Fruit fly (Drosophila melanogaster) whole organism, embryonic: Measurements from ENCODE around the gene Cipc.
A peak's percentile ranks its signal among the peaks of the same experiment; 100 is the strongest.

Experiments used
- CG11085 ChIP-seq: fragments of 200-800 bp; sonication (Bioruptor generic); IDR thresholded peaks from 2 replicates; pipeline ENCODE4 v1.3.6; 2022; ENCODE audit warnings: missing biosample characterization, missing genetic modification characterization
- CG12104 ChIP-seq: fragments of 200-800 bp; sonication (Bioruptor generic); optimal IDR thresholded peaks from 3 replicates; lab custom pipeline; 2016; ENCODE audit warnings: missing biosample characterization, missing genetic modification characterization
- CG12942 ChIP-seq: fragments of 200-800 bp; sonication (Bioruptor generic); optimal IDR thresholded peaks from 3 replicates; lab custom pipeline; 2016; ENCODE audit warnings: missing biosample characterization, missing genetic modification characterization
- CG15696 ChIP-seq: fragments of 200-800 bp; sonication (Bioruptor generic); optimal IDR thresholded peaks from 2 replicates; lab custom pipeline; 2019; ENCODE audit warnings: missing biosample characterization, mild to moderate bottlenecking, missing genetic modification characterization, moderate library complexity
- CG1602 ChIP-seq: fragments of 200-800 bp; sonication (Bioruptor generic); optimal IDR thresholded peaks from 3 replicates; lab custom pipeline; 2016; ENCODE audit warnings: missing biosample characterization, missing genetic modification characterization
- CG17359 ChIP-seq: fragments of 200-800 bp; sonication (Bioruptor generic); optimal IDR thresholded peaks from 3 replicates; lab custom pipeline; 2018; ENCODE audit warnings: missing biosample characterization, mild to moderate bottlenecking, missing genetic modification characterization, moderate library complexity
- CG17361 ChIP-seq: fragments of 200-800 bp; sonication (Bioruptor generic); IDR thresholded peaks from 3 replicates; pipeline ENCODE4 v1.3.6; 2022; ENCODE audit warnings: missing biosample characterization, missing genetic modification characterization
- CG17568 ChIP-seq: fragments of 200-800 bp; sonication (Bioruptor generic); optimal IDR thresholded peaks from 2 replicates; lab custom pipeline; 2018; ENCODE audit warnings: missing biosample characterization, mild to moderate bottlenecking, missing genetic modification characterization, moderate library complexity
- CG18262 ChIP-seq: fragments of 200-800 bp; optimal IDR thresholded peaks from 3 replicates; lab custom pipeline; 2019; ENCODE audit warnings: missing biosample characterization, mild to moderate bottlenecking, missing genetic modification characterization, moderate library complexity
- CG18599 ChIP-seq: fragments of 200-800 bp; sonication (Bioruptor generic); optimal IDR thresholded peaks from 3 replicates; lab custom pipeline; 2017; ENCODE audit warnings: missing biosample characterization, missing genetic modification characterization, mild to moderate bottlenecking, moderate library complexity, missing genetic modification reagents
- CG2116 ChIP-seq: fragments of 200-800 bp; sonication (Bioruptor generic); optimal IDR thresholded peaks from 3 replicates; lab custom pipeline; 2018; ENCODE audit warnings: missing biosample characterization, mild to moderate bottlenecking, missing genetic modification characterization
- CG2712 ChIP-seq: fragments of 200-800 bp; optimal IDR thresholded peaks from 3 replicates; lab custom pipeline; 2019; ENCODE audit warnings: missing biosample characterization, mild to moderate bottlenecking, missing genetic modification characterization, moderate library complexity
- CG31441 ChIP-seq: fragments of 200-800 bp; sonication (Bioruptor generic); IDR thresholded peaks from 2 replicates; pipeline ENCODE4 v1.3.6; 2022; ENCODE audit warnings: missing biosample characterization, missing genetic modification characterization
- CG3847 ChIP-seq: fragments of 200-800 bp; sonication (Bioruptor generic); IDR thresholded peaks from 2 replicates; pipeline ENCODE4 v1.3.6; 2022; ENCODE audit warnings: missing biosample characterization, missing genetic modification characterization
- CG42726 ChIP-seq: fragments of 200-800 bp; sonication (Bioruptor generic); IDR thresholded peaks from 2 replicates; pipeline ENCODE4 v1.3.6; 2022; ENCODE audit warnings: missing biosample characterization, missing genetic modification characterization; ENCODE audit not compliant: partially characterized antibody
- CG4404 ChIP-seq: fragments of 200-800 bp; sonication (Bioruptor generic); IDR thresholded peaks from 2 replicates; pipeline ENCODE4 v1.3.6; 2022; ENCODE audit warnings: missing biosample characterization, missing genetic modification characterization
- CG6254 ChIP-seq: fragments of 200-800 bp; sonication (Bioruptor generic); optimal IDR thresholded peaks from 3 replicates; lab custom pipeline; 2017; ENCODE audit warnings: mild to moderate bottlenecking, missing biosample characterization, missing genetic modification reagents, missing genetic modification characterization
- CG6683 ChIP-seq: fragments of 200-800 bp; sonication (Bioruptor generic); optimal IDR thresholded peaks from 2 replicates; lab custom pipeline; 2017; ENCODE audit warnings: missing biosample characterization, mild to moderate bottlenecking, missing genetic modification characterization, missing genetic modification reagents
- CG6854 ChIP-seq: fragments of 200-800 bp; sonication (Bioruptor generic); optimal IDR thresholded peaks from 3 replicates; lab custom pipeline; 2017; ENCODE audit warnings: missing biosample characterization, mild to moderate bottlenecking, missing genetic modification characterization
- CG7745 ChIP-seq: fragments of 200-800 bp; sonication (Bioruptor generic); optimal IDR thresholded peaks from 2 replicates; lab custom pipeline; 2018; ENCODE audit warnings: missing biosample characterization, mild to moderate bottlenecking, missing genetic modification characterization, moderate library complexity
- CG9437 ChIP-seq: fragments of 200-800 bp; sonication (Bioruptor generic); optimal IDR thresholded peaks from 2 replicates; lab custom pipeline; 2018; ENCODE audit warnings: missing biosample characterization, mild to moderate bottlenecking, missing genetic modification characterization
- E2f1 ChIP-seq: fragments of 200-800 bp; sonication (Bioruptor generic); IDR thresholded peaks from 2 replicates; pipeline ENCODE4 v1.3.6; 2022; ENCODE audit warnings: missing biosample characterization, missing genetic modification characterization
- Ets97D ChIP-seq: fragments of 200-800 bp; sonication (Bioruptor generic); optimal IDR thresholded peaks from 3 replicates; lab custom pipeline; 2016; ENCODE audit warnings: missing biosample characterization, missing genetic modification characterization
- H15 ChIP-seq: fragments of 200-800 bp; sonication (Bioruptor generic); IDR thresholded peaks from 3 replicates; pipeline ENCODE4 v1.3.6; 2022; ENCODE audit warnings: missing biosample characterization, missing genetic modification characterization
- HLH3B ChIP-seq: fragments of 200-800 bp; sonication (Bioruptor generic); IDR thresholded peaks from 2 replicates; pipeline ENCODE4 v1.3.6; 2022; ENCODE audit warnings: missing biosample characterization, missing genetic modification characterization
- Meics ChIP-seq: fragments of 200-800 bp; sonication (Bioruptor generic); optimal IDR thresholded peaks from 2 replicates; lab custom pipeline; 2017; ENCODE audit warnings: missing biosample characterization, mild to moderate bottlenecking, missing genetic modification characterization
- PHDP ChIP-seq: fragments of 200-800 bp; sonication (Bioruptor generic); optimal IDR thresholded peaks from 3 replicates; lab custom pipeline; 2018; ENCODE audit warnings: missing biosample characterization, mild to moderate bottlenecking, missing genetic modification characterization, moderate library complexity
- Six4 ChIP-seq: fragments of 200-800 bp; sonication (Bioruptor generic); optimal IDR thresholded peaks from 2 replicates; lab custom pipeline; 2016; ENCODE audit warnings: missing biosample characterization, missing genetic modification characterization
- Tbp ChIP-seq: fragments of >200 bp; optimal IDR thresholded peaks from 2 replicates; lab custom pipeline; 2018; ENCODE audit warnings: missing biosample characterization, missing genetic modification characterization
- Xrp1 ChIP-seq: fragments of 200-800 bp; sonication (Bioruptor generic); IDR thresholded peaks from 2 replicates; pipeline ENCODE4 v1.3.6; 2022; ENCODE audit warnings: missing biosample characterization, missing genetic modification characterization
- ase ChIP-seq: fragments of 200-800 bp; sonication (Bioruptor generic); IDR thresholded peaks from 3 replicates; pipeline ENCODE4 v1.3.6; 2022; ENCODE audit warnings: missing biosample characterization, missing genetic modification characterization
- cato ChIP-seq: fragments of 200-800 bp; sonication (Bioruptor generic); optimal IDR thresholded peaks from 2 replicates; lab custom pipeline; 2016; ENCODE audit warnings: missing biosample characterization, missing genetic modification characterization, borderline replicate concordance
- dpn ChIP-seq, 2 experiments: fragments of 200-800 bp; sonication (Bioruptor generic); optimal IDR thresholded peaks; 3 replicates each; lab custom pipeline; 2016; ENCODE audit warnings: missing biosample characterization in 2 of 2, missing genetic modification characterization in 2 of 2
- grau ChIP-seq: fragments of 200-800 bp; optimal IDR thresholded peaks from 3 replicates; lab custom pipeline; 2019; ENCODE audit warnings: missing biosample characterization, mild to moderate bottlenecking, missing genetic modification characterization, moderate library complexity
- gsb-n ChIP-seq: fragments of 200-800 bp; sonication (Bioruptor generic); optimal IDR thresholded peaks from 3 replicates; lab custom pipeline; 2018; ENCODE audit warnings: missing biosample characterization, mild to moderate bottlenecking, missing genetic modification characterization
- ind ChIP-seq: fragments of 200-800 bp; sonication (Bioruptor generic); optimal IDR thresholded peaks from 3 replicates; lab custom pipeline; 2016; ENCODE audit warnings: missing biosample characterization, missing genetic modification characterization
- knrl ChIP-seq: fragments of 200-800 bp; sonication (Bioruptor generic); IDR thresholded peaks from 3 replicates; pipeline ENCODE4 v1.3.6; 2022; ENCODE audit warnings: missing biosample characterization, missing genetic modification characterization; ENCODE audit not compliant: partially characterized antibody
- lola ChIP-seq, 3 experiments: fragments of >200 bp in 2 of 3; fragments of 200-800 bp in 1 of 3; sonication (Bioruptor generic) in 1 of 3; optimal IDR thresholded peaks; 2 replicates each; lab custom pipeline; 2017 to 2019; ENCODE audit warnings: missing biosample characterization in 3 of 3, missing genetic modification characterization in 3 of 3, mild to moderate bottlenecking in 1 of 3, moderate library complexity in 1 of 3
- nerfin-1 ChIP-seq: fragments of 200-800 bp; sonication (Bioruptor generic); optimal IDR thresholded peaks from 3 replicates; lab custom pipeline; 2019; ENCODE audit warnings: missing biosample characterization, mild to moderate bottlenecking, missing genetic modification characterization, moderate library complexity
- peb ChIP-seq: fragments of 200-800 bp; sonication (Bioruptor generic); IDR thresholded peaks from 2 replicates; pipeline ENCODE4 v1.3.6; 2022; ENCODE audit warnings: missing biosample characterization, missing genetic modification characterization
- prd ChIP-seq, 3 experiments: fragments of >200 bp in 2 of 3; fragments of 200-800 bp in 1 of 3; sonication (Bioruptor generic) in 1 of 3; optimal IDR thresholded peaks in 2 of 3; IDR thresholded peaks in 1 of 3; 2 replicates in 2 of 3; 3 replicates in 1 of 3; pipeline versions ENCODE4 v1.3.6 to Lab custom; 2017 to 2022; ENCODE audit warnings: missing biosample characterization in 1 of 3, missing genetic modification characterization in 1 of 3
- sim ChIP-seq: fragments of 200-800 bp; sonication (Bioruptor generic); IDR thresholded peaks from 2 replicates; pipeline ENCODE4 v1.3.6; 2022; ENCODE audit warnings: missing biosample characterization, missing genetic modification characterization
- sisA ChIP-seq: fragments of 200-800 bp; sonication (Bioruptor generic); IDR thresholded peaks from 2 replicates; pipeline ENCODE4 v1.3.6; 2022; ENCODE audit warnings: missing biosample characterization, missing genetic modification characterization
- stc ChIP-seq: fragments of 200-800 bp; sonication (Bioruptor generic); IDR thresholded peaks from 2 replicates; pipeline ENCODE4 v1.3.6; 2022; ENCODE audit warnings: missing biosample characterization, missing genetic modification characterization
- sug ChIP-seq: fragments of 200-800 bp; optimal IDR thresholded peaks from 2 replicates; lab custom pipeline; 2019; ENCODE audit warnings: missing biosample characterization, mild to moderate bottlenecking, missing genetic modification characterization, moderate library complexity
- twi ChIP-seq: fragments of 200-800 bp; optimal IDR thresholded peaks from 2 replicates; lab custom pipeline; 2019; ENCODE audit warnings: missing biosample characterization, mild to moderate bottlenecking, missing genetic modification characterization, moderate library complexity
- unc-4 ChIP-seq: fragments of 200-800 bp; sonication (Bioruptor generic); IDR thresholded peaks from 2 replicates; pipeline ENCODE4 v1.3.6; 2022; ENCODE audit warnings: missing biosample characterization, missing genetic modification characterization; ENCODE audit not compliant: partially characterized antibody
- zf30C ChIP-seq: fragments of 200-800 bp; sonication (Bioruptor generic); optimal IDR thresholded peaks from 3 replicates; lab custom pipeline; 2018; ENCODE audit warnings: missing biosample characterization, mild to moderate bottlenecking, missing genetic modification characterization

The Cipc gene

DNA sequence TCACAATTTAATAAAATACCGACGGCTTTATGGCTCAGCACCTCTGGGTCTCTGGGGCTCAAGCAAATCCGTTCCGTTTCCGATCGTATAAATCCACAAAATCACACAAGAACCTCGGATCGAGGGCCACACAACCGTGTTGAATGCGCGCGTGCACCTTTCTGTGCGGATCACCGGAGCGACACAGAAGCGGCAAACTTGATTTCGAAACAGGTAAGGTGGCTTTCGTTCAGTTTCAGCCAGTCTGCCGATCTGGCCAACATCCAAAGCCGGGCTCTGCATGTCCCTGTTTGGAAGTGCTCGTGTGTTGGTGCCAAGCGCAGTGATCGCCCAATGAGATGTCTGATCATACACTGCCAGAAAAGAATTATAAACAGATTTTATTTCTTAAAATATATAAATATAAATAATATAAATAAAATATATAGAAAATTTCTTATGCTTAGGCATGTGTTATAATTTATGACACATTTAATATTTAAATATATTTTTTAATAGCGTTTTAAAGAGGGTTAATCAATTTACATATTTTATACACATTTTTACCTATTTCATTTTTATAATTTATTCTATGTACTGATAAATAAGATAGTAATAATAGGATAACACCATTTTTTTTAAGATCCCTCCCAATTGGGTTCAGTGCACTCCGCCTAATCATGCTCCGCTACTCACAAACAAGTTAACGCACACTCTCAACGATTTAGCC is 8.0 kb upstream of the Cipc start, which contains the start of gene dysf (continued):
- TF ChIP-seq unc-4 (GFP tag; lab: Robert Waterston, UW) (no peak), twi (tag; lab: Kevin White, UChicago) (peak; percentile 73), CG4404 (GFP tag; lab: Robert Waterston, UW) (peak; percentile 50; the same call in 1 of the 2 replicates), sug (tag; lab: Kevin White, UChicago) (peak; percentile 53), CG31441 (GFP tag; lab: Robert Waterston, UW) (peak; percentile 90), sim (GFP tag; lab: Robert Waterston, UW) (no peak), H15 (GFP tag; lab: Robert Waterston, UW) (0 out of 3 replicates have a peak, but pooled peaks have one; percentile 32), knrl (GFP tag; lab: Robert Waterston, UW) (no peak), ase (GFP tag; lab: Robert Waterston, UW) (peak; percentile 28; the same call in 1 of the 3 replicates), Tbp (GFP tag; lab: Kevin White, UChicago) (no peak), CG18599 (GFP tag; lab: Kevin White, UChicago) (peak; percentile 58), sisA (GFP tag; lab: Robert Waterston, UW) (peak; percentile 23; the same call in 1 of the 2 replicates), CG1602 (GFP tag; lab: Kevin White, UChicago) (peak; percentile 60), CG6683 (GFP tag; lab: Kevin White, UChicago) (no peak), lola (GFP tag; optimal IDR thresholded peaks at IDR 0.05; lab: Kevin White, UChicago) (peak in 1 of 3 experiments; percentile 89), CG18262 (tag; lab: Kevin White, UChicago) (peak; percentile 93), CG9437 (peak; percentile 75), stc (GFP tag; lab: Robert Waterston, UW) (peak; percentile 45; the same call in 1 of the 2 replicates), Meics (peak; percentile 77), CG6854 (GFP tag; lab: Kevin White, UChicago) (peak; percentile 22), dpn (GFP tag; optimal IDR thresholded peaks at IDR 0.05; lab: Kevin White, UChicago) (peak in 1 of 2 experiments; percentile 48), gsb-n (tag; lab: Kevin White, UChicago) (peak; percentile 74), CG3847 (GFP tag; lab: Robert Waterston, UW) (peak; percentile 46; the same call in 1 of the 2 replicates), CG15696 (tag; lab: Kevin White, UChicago) (peak; percentile 86), CG17568 (no peak), Ets97D (no peak), HLH3B (GFP tag; lab: Robert Waterston, UW) (peak; percentile 63), CG12104 (GFP tag; lab: Kevin White, UChicago) (peak; percentile 14), grau (tag; lab: Kevin White, UChicago) (peak; percentile 83), peb (GFP tag; lab: Robert Waterston, UW) (peak; percentile 22; the same call in 1 of the 2 replicates), Xrp1 (GFP tag; lab: Robert Waterston, UW) (peak; percentile 73), CG11085 (GFP tag; lab: Robert Waterston, UW) (peak; percentile 18; the same call in 1 of the 2 replicates), prd (optimal IDR thresholded peaks at IDR 0.05; lab: Kevin White, UChicago) (no peak), prd (GFP tag; IDR thresholded peaks at IDR 0.05; lab: Robert Waterston, UW) (peak; percentile 72), CG2712 (tag; lab: Kevin White, UChicago) (peak; percentile 91), ind (GFP tag; lab: Kevin White, UChicago) (peak; percentile 20), CG17361 (peak; percentile 94), CG12942 (GFP tag; lab: Kevin White, UChicago) (peak; percentile 40), CG7745 (tag; lab: Kevin White, UChicago) (no peak), CG6254 (GFP tag; lab: Kevin White, UChicago) (peak; percentile 34), cato (GFP tag; lab: Kevin White, UChicago) (peak; percentile 13), Six4 (peak; percentile 55), E2f1 (GFP tag; lab: Robert Waterston, UW) (0 out of 2 replicates have a peak, but pooled peaks have one; percentile 43), CG2116 (GFP tag; lab: Kevin White, UChicago) (peak; percentile 16), CG17359 (peak; percentile 47), PHDP (tag; lab: Kevin White, UChicago) (peak; percentile 57), nerfin-1 (tag; lab: Kevin White, UChicago) (peak; percentile 60), CG42726 (GFP tag; lab: Robert Waterston, UW) (no peak), zf30C (GFP tag; lab: Kevin White, UChicago) (peak; percentile 84)
